Worm (Caenorhabditis elegans) whole organism, L4/young adult: ENCODE measurements around the gene vps-60.

Experiments
- W03F9.2 ChIP-seq: fragments of 150-350 bp; optimal IDR thresholded peaks from 2 replicates; lab custom pipeline; 2014; ENCODE audit warnings: missing biosample characterization, missing genetic modification characterization
- dao-5 ChIP-seq: sonication (generic microtip); optimal IDR thresholded peaks from 2 replicates; lab custom pipeline; 2016; ENCODE audit warnings: missing genotype, missing genetic modification characterization, moderate library complexity, missing compliant biosample characterization

- TF ChIP-seq W03F9.2 (tag; lab: Kevin White, UChicago): no peak
- no peak for TF ChIP-seq dao-5
These were observed 6.7 kb downstream of the vps-60 start, which contains the start of gene F41E6.7 for ce11 chrV:8599192-8599591.
